Worm (Caenorhabditis elegans): ENCODE results near the gene nhr-258.

nhr-258 gene

DNA sequence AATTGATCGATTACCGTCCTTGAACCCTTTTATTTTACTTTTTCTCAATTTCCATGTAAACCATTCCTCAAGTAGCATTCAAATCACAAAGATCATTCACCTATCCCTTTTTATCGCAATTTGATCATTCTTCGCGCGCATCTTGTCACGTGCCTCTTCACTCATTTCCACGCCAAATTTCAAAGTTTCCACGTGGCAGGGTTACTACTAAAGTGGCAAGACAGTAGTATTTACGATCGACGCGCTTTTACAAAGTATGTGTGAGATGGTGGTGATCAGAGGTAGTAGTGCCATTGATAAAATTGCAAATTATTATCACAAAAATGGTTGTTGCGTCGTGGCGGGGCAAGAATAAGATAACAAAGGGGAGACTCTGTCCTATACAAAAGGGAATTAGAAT, 16.4 kb upstream of the nhr-258 start (continued):
- TF ChIP-seq rbr-2 (tag; optimal IDR thresholded peaks at IDR 0.05) = no peak
- peak; percentile 83 for TF ChIP-seq hlh-11 (tag; optimal IDR thresholded peaks at IDR 0.05)
- TF ChIP-seq saeg-2 (GFP tag; IDR thresholded peaks at IDR 0.05) = no peak
- no peak for TF ChIP-seq Y48G9A.11 (GFP tag; IDR thresholded peaks at IDR 0.05)
- TF ChIP-seq nhr-237 (tag; optimal IDR thresholded peaks at IDR 0.05) = no peak
- no peak for TF ChIP-seq unc-39 (tag; optimal IDR thresholded peaks at IDR 0.05)
- TF ChIP-seq zag-1 (tag; optimal IDR thresholded peaks at IDR 0.05) = no peak
- TF ChIP-seq zfp-2 (tag; optimal IDR thresholded peaks at IDR 0.05) = no peak
- no peak for TF ChIP-seq F10B5.3 (tag; optimal IDR thresholded peaks at IDR 0.05)
- TF ChIP-seq mdt-29 (GFP tag; IDR thresholded peaks at IDR 0.05) = no peak
- TF ChIP-seq madf-9 (GFP tag; conservative IDR thresholded peaks at IDR 0.05) = no peak
- no peak for TF ChIP-seq R02D3.7 (tag; optimal IDR thresholded peaks at IDR 0.05)
- no peak for TF ChIP-seq Y5F2A.4 (GFP tag; optimal IDR thresholded peaks at IDR 0.05)
- TF ChIP-seq ceh-62 (tag; optimal IDR thresholded peaks at IDR 0.05) = no peak
- no peak for TF ChIP-seq ZK337.2 (GFP tag; IDR thresholded peaks at IDR 0.05)
- no peak for TF ChIP-seq lir-3 (tag; optimal IDR thresholded peaks at IDR 0.05)
- no peak for TF ChIP-seq lin-13 (GFP tag; optimal IDR thresholded peaks at IDR 0.05)
- no peak for TF ChIP-seq F26F4.8 (GFP tag; conservative IDR thresholded peaks at IDR 0.05)
- TF ChIP-seq attf-4 (tag; optimal IDR thresholded peaks at IDR 0.05) = no peak
- TF ChIP-seq F44E2.7 (GFP tag; IDR thresholded peaks at IDR 0.05) = no peak
- TF ChIP-seq hmg-1.1 (GFP tag; IDR thresholded peaks at IDR 0.05) = no peak
- TF ChIP-seq mdl-1 (tag; optimal IDR thresholded peaks at IDR 0.05) = peak; percentile 32 to 89
- TF ChIP-seq lim-7 (GFP tag; IDR thresholded peaks at IDR 0.05) = no peak
- no peak for TF ChIP-seq lin-29 (GFP tag; IDR thresholded peaks at IDR 0.05)
- TF ChIP-seq skn-1 (tag; optimal IDR thresholded peaks at IDR 0.05) = no peak
- TF ChIP-seq daf-19 (GFP tag; conservative IDR thresholded peaks at IDR 0.05) = no peak
- no peak for TF ChIP-seq duxl-1 (tag; optimal IDR thresholded peaks at IDR 0.05; ENCODE audit: poor library complexity)
- no peak for TF ChIP-seq lin-1 (GFP tag; IDR thresholded peaks at IDR 0.05)
- peak; percentile 83 for TF ChIP-seq dmd-6 (GFP tag; IDR thresholded peaks at IDR 0.05)
- TF ChIP-seq ces-1 (GFP tag; optimal IDR thresholded peaks at IDR 0.05) = no peak
- TF ChIP-seq mxl-2 (GFP tag; conservative IDR thresholded peaks at IDR 0.05) = no peak
- TF ChIP-seq dmd-8 (GFP tag; IDR thresholded peaks at IDR 0.05) = no peak
- TF ChIP-seq nhr-25 (tag; optimal IDR thresholded peaks at IDR 0.05; ENCODE audit: borderline replicate concordance, insufficient read depth) = peak; percentile 20
- peak; percentile 29 for TF ChIP-seq dpl-1 (GFP tag; optimal IDR thresholded peaks at IDR 0.05)
- no peak for TF ChIP-seq ztf-11 (tag; optimal IDR thresholded peaks at IDR 0.05)
- TF ChIP-seq Y75B8A.6 (GFP tag; IDR thresholded peaks at IDR 0.05) = no peak
- no peak for TF ChIP-seq nhr-10 (tag; optimal IDR thresholded peaks at IDR 0.05)
- TF ChIP-seq D1046.2 (GFP tag; IDR thresholded peaks at IDR 0.05) = no peak
- TF ChIP-seq nhr-6 (tag; optimal IDR thresholded peaks at IDR 0.05) = no peak
- no peak for TF ChIP-seq ZK546.5 (tag; optimal IDR thresholded peaks at IDR 0.05)
- TF ChIP-seq mep-1 (tag; optimal IDR thresholded peaks at IDR 0.05) = peak; percentile 70
- no peak for TF ChIP-seq nhr-76 (tag; optimal IDR thresholded peaks at IDR 0.05)
- TF ChIP-seq egl-43 (GFP tag; IDR thresholded peaks at IDR 0.05) = no peak
- no peak for TF ChIP-seq nhr-42 (GFP tag; IDR thresholded peaks at IDR 0.05)
- TF ChIP-seq zip-11 (GFP tag; IDR thresholded peaks at IDR 0.05) = no peak
- peak; percentile 68 for TF ChIP-seq nhr-28 (tag; optimal IDR thresholded peaks at IDR 0.05)
- no peak for TF ChIP-seq spr-3 (GFP tag; optimal IDR thresholded peaks at IDR 0.05)
- peak; percentile 78 for TF ChIP-seq hlh-30 (tag; optimal IDR thresholded peaks at IDR 0.05; ENCODE audit: insufficient read depth)
- TF ChIP-seq cey-2 (tag; optimal IDR thresholded peaks at IDR 0.05; ENCODE audit: borderline replicate concordance, insufficient read depth) = peak; percentile 72
- TF ChIP-seq pqm-1 (tag; optimal IDR thresholded peaks at IDR 0.05) = peak; percentile 49
- no peak for TF ChIP-seq pha-4 (GFP tag; IDR thresholded peaks at IDR 0.05)
- no peak for TF ChIP-seq pha-4 (tag; optimal IDR thresholded peaks at IDR 0.05)
- no peak for TF ChIP-seq snpc-4 (tag; optimal IDR thresholded peaks at IDR 0.05)
